Fruit fly (Drosophila melanogaster) S2 (cell line): ENCODE results near the gene pasha.

Source experiments
- CG8478 ChIP-seq: fragments of >200 bp; optimal IDR thresholded peaks from 2 replicates; lab custom pipeline; 2018
- CTCF ChIP-seq, 2 experiments: fragments of >200 bp; optimal IDR thresholded peaks; 2 replicates each; lab custom pipeline; 2018

pasha gene

DNA sequence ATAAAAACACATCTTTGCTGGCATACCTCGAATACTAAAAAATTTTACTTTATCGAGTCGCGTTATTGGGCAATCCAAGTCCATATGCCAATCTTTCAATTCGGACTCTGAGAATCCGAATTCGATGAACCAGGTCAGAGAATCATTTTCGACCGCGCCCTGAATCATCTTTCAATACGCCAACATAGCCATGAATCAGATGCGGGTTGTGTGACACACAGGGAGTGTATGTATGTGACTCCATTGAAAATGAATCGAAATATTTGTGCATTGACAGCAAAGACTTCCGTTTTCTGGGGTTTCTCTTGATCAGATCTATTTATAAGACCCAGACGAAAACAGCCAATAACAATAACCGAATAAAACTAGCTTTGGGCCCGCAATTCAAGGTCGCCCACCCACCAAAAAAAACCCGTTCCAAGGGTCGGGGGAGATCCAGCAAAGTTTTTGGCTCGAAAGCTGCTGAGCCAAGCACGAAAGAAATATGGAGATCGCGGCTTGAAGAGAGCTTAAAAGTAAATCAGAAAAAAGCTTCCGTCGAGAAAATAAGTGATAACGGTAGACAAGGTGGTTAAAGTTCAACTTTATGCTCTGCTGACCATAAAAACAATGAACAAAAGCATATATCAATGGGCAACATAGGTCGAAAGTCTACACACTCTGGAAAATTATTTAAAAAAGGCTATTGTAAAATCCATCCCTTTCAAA, 13.2 kb upstream of the pasha start:
- TF ChIP-seq CG8478 (no peak), CTCF (optimal IDR thresholded peaks at IDR 0.05; lab: Kevin White, UChicago) (no peak)

DNA sequence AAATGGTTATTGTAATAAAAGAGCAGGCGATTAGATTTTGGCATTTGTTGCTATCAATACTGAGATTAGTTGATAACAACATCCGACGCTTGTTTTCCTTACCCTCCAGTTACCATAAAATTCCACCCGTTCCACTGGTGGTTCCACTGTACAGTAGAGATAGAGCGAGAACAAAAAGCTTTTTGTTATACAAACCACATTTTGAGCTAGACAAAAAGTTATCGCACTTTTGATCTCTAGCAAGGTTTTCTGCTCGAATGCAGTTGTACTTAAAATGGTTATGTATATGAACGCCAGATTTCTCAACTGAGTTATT, 12.7 kb upstream of the pasha start:
- no peak for TF ChIP-seq CTCF (optimal IDR thresholded peaks at IDR 0.05; lab: Kevin White, UChicago)
- TF ChIP-seq CG8478 = no peak

DNA sequence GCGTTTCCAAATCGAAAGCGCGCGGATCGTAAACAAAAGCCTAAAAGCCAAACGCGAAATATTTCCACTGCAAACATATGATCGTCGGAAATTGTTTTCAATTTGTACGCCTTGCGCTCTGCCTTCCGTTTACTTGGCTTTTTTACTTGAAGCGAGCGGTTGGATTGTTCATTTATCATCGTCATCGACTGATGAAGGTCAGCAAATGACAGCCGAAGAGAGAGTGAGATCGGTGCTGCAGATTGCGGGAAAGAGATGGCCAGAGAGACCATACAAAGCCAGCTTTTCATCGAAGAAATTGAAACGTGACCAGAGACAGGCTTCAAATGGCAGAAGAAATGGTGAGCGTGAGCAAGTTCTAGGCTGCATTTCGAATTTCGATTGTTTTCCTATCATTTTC, 12.0 kb upstream of the pasha start:
- TF ChIP-seq CTCF (optimal IDR thresholded peaks at IDR 0.05; lab: Kevin White, UChicago) (no peak), CG8478 (no peak)

DNA sequence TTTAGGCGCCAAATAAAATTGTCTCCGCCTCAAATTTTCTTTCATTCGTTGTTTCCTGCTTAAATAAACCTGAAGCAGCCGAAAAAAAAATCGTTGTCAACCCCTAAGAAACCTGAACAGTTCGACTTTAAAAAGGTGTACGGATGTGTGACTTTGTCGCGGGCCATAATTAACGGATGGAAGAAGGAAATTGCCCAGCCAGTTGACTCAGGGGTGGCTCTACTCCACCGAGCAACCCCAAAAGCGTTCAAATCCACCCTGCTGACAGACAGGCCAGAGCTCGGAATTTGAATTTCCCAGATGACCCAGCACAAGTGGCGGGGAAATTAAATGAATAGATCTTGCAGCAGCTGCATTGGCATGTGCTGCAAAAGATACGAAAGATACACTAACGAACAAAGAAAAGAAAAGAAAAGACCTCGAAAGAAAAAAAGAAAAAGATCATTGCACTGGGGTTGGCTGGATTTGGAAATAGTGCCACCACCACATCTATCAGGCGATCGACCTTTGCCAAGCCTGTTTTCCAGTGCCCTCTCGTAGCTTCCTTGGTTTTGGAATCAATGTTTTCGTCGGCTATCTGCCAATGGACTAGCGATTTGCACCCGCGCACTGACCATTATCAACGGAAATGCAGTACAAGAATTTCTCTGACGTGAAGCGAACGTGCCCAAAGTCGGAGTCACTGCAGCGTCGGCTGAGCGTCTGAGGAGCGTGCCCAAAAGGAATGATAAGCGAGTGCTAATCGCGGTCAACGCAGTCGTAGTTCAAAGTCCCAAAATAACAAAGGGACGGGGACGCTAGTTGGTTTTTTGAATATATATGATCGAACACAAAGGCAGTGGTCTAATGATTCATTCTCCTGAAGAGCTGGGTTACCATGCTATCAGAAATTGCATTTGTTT, 11.3 kb upstream of the pasha start:
- TF ChIP-seq CTCF (optimal IDR thresholded peaks at IDR 0.05; lab: Kevin White, UChicago) (no peak), CG8478 (no peak)

DNA sequence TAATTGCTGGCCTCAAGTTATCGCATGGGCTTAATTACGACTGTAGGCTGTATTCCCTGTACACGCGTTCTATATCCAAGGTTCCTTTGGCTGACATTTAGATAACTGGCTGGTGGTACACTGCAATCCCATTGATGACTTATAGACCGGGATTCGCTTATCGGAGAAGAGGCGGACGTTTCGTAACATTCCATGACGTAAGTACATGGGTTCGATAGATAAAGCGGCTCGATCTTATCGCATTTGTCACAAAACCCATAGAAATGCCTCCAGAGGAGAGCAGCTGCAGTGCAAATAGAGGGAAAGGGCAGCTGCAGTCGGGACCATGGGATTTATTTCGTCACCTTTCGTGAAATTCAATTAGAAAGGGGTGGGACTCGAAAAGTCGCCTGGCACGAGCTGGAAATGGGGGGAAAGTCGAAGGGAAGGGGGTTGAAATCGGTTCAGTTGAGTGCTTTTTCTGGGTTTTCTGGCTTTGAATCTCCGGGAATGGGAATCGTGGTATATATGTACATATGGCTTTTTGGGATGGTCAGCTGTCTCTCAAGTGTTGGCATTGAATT, 10.4 kb upstream of the pasha start:
- TF ChIP-seq CTCF (optimal IDR thresholded peaks at IDR 0.05; lab: Kevin White, UChicago) (no peak), CG8478 (no peak)

DNA sequence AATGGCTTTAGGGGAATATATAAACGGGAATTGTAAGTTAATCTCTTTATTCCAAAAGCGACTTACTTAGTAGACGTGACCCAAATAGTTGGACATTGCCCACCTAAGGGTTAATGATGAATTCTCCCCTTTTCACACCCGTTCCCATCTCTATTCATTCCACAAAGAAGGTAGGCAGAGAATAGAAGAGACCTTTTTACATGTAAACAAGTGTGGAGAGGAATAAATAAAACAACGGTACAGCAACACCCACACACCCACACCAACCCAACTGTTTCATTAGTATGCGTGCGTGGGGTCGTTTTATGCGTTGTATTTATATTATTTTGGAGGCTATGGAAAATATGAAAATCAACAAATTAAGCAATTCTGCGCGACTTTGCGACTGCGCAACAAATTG, 9.7 kb upstream of the pasha start:
- TF ChIP-seq CTCF (optimal IDR thresholded peaks at IDR 0.05; lab: Kevin White, UChicago) = no peak
- no peak for TF ChIP-seq CG8478

- TF ChIP-seq CTCF (optimal IDR thresholded peaks at IDR 0.05; lab: Kevin White, UChicago) (no peak), CG8478 (peak; percentile 67)
These were observed 9.2 kb upstream of the pasha start for dm6 chr3R:31608438-31609188.

- peak in 1 of 2 experiments; percentile 29 for TF ChIP-seq CTCF (optimal IDR thresholded peaks at IDR 0.05; lab: Kevin White, UChicago)
- no peak for TF ChIP-seq CG8478
These were observed 8.2 kb upstream of the pasha start for dm6 chr3R:31609413-31610054.

dm6 chr3R:31610639-31611594, 6.9 kb upstream of the pasha start, which contains the start of gene Med:
TSS of gene Med (plus strand) at chr3R:31611046.
- TF ChIP-seq CG8478 (no peak), CTCF (optimal IDR thresholded peaks at IDR 0.05; lab: Kevin White, UChicago) (no peak)

DNA sequence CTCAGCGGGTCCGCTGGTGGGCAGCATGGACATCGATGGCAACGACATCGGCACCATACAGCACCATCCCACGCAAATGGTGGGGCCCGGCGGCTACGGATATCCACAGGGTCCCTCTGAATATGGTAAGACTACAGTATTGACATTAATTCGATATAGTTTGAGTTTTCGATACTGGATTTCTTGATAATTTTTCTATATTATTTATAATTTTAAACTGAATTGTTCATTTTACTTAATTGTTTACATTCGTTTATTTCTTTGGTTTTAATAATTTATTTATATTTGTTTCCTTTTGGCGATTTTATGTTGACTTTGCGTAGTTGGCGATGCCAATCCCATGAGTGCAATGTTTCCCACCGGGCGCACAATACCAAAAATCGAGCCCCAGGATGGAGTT, 5.2 kb upstream of the pasha start, which contains the start of gene CycG:
Gene CycG (minus strand): TSS at position 101 of the 400 bp plus-strand sequence.
- TF ChIP-seq CTCF (optimal IDR thresholded peaks at IDR 0.05; lab: Kevin White, UChicago) = no peak
- TF ChIP-seq CG8478 = no peak

- no peak for TF ChIP-seq CTCF (optimal IDR thresholded peaks at IDR 0.05; lab: Kevin White, UChicago)
- TF ChIP-seq CG8478 = no peak
These were observed 1.8 kb upstream of the pasha start, which contains the start of the genes Mnat9 and CG1792 for dm6 chr3R:31616001-31616400. TSS of gene Mnat9 (minus strand) at chr3R:31616160. TSS of gene CG1792 (plus strand) at chr3R:31616303.

dm6 chr3R:31621814-31622213, 4.0 kb downstream of the pasha start, which contains the start of gene kek6:
TSS of gene kek6 (plus strand) at chr3R:31622136.
- no peak for TF ChIP-seq CTCF (optimal IDR thresholded peaks at IDR 0.05; lab: Kevin White, UChicago)
- no peak for TF ChIP-seq CG8478

DNA sequence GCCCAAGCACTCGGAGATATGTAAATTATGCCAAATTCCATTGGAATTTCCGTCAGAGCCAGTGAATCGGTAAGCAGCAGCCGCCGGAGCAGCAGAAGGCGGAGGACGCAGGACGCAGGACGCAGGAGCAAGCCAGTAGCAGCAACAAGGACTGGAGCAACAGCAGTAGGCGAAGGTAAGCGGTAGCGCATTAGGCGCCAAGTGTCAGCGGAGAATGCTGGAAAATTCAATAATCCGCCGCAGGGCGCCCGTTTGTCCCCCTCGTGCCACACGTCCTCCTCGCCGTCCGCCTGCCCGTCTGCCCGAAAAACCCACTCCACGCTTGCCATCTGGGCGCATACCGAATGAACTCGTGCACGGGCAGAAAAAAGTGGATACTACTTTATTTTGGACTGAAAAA, 4.9 kb downstream of the pasha start:
- TF ChIP-seq CG8478 = no peak
- no peak for TF ChIP-seq CTCF (optimal IDR thresholded peaks at IDR 0.05; lab: Kevin White, UChicago)
